Fruit fly (Drosophila melanogaster) whole organism, embryonic: ENCODE results near the gene dod.

ENCODE experiments used
- B-H1 ChIP-seq: fragments of 200-800 bp; sonication (Bioruptor generic); IDR thresholded peaks from 3 replicates; pipeline ENCODE4 v1.3.6; 2022; ENCODE audit warnings: missing biosample characterization, missing genetic modification characterization
- CG10366 ChIP-seq: fragments of 200-800 bp; sonication (Bioruptor generic); IDR thresholded peaks from 2 replicates; pipeline ENCODE4 v1.3.6; 2022; ENCODE audit warnings: missing biosample characterization, missing genetic modification characterization
- CG11398 ChIP-seq: fragments of 200-800 bp; sonication (Bioruptor generic); optimal IDR thresholded peaks from 2 replicates; lab custom pipeline; 2016; ENCODE audit warnings: missing biosample characterization, missing genetic modification characterization
- CG12071 ChIP-seq: fragments of 200-800 bp; sonication (Bioruptor generic); optimal IDR thresholded peaks from 3 replicates; lab custom pipeline; 2018; ENCODE audit warnings: missing biosample characterization, mild to moderate bottlenecking, missing genetic modification characterization
- CG13287 ChIP-seq: fragments of 200-800 bp; sonication (Bioruptor generic); IDR thresholded peaks from 2 replicates; pipeline ENCODE4 v1.3.6; 2022; ENCODE audit warnings: missing biosample characterization, missing genetic modification characterization; ENCODE audit not compliant: partially characterized antibody
- CG14050 ChIP-seq: fragments of 200-800 bp; sonication (Bioruptor generic); IDR thresholded peaks from 3 replicates; pipeline ENCODE4 v1.3.6; 2022; ENCODE audit warnings: missing biosample characterization, missing genetic modification characterization
- CG14441 ChIP-seq: fragments of 200-800 bp; sonication (Bioruptor generic); IDR thresholded peaks from 2 replicates; pipeline ENCODE4 v1.3.6; 2022; ENCODE audit warnings: missing biosample characterization, missing genetic modification characterization
- CG15011 ChIP-seq: fragments of 200-800 bp; sonication (Bioruptor generic); optimal IDR thresholded peaks from 3 replicates; lab custom pipeline; 2018; ENCODE audit warnings: missing biosample characterization, mild to moderate bottlenecking, missing genetic modification characterization
- CG15269 ChIP-seq: fragments of 200-800 bp; sonication (Bioruptor generic); optimal IDR thresholded peaks from 2 replicates; lab custom pipeline; 2018; ENCODE audit warnings: missing biosample characterization, mild to moderate bottlenecking, missing genetic modification characterization, moderate library complexity
- CG16815 ChIP-seq: fragments of 200-800 bp; sonication (Bioruptor generic); optimal IDR thresholded peaks from 3 replicates; lab custom pipeline; 2017; ENCODE audit warnings: missing biosample characterization, mild to moderate bottlenecking, missing genetic modification characterization
- CG17361 ChIP-seq: fragments of 200-800 bp; sonication (Bioruptor generic); IDR thresholded peaks from 3 replicates; pipeline ENCODE4 v1.3.6; 2022; ENCODE audit warnings: missing biosample characterization, missing genetic modification characterization
- CG17802 ChIP-seq: fragments of 200-800 bp; sonication (Bioruptor generic); optimal IDR thresholded peaks from 2 replicates; lab custom pipeline; 2018; ENCODE audit warnings: missing biosample characterization, mild to moderate bottlenecking, missing genetic modification characterization, moderate library complexity
- CG17829 ChIP-seq: fragments of 200-800 bp; optimal IDR thresholded peaks from 2 replicates; lab custom pipeline; 2019; ENCODE audit warnings: missing biosample characterization, mild to moderate bottlenecking, missing genetic modification characterization, moderate library complexity
- CG18764 ChIP-seq: fragments of 200-800 bp; sonication (Bioruptor generic); optimal IDR thresholded peaks from 3 replicates; lab custom pipeline; 2016; ENCODE audit warnings: missing biosample characterization, missing genetic modification characterization
- CG31441 ChIP-seq: fragments of 200-800 bp; sonication (Bioruptor generic); IDR thresholded peaks from 2 replicates; pipeline ENCODE4 v1.3.6; 2022; ENCODE audit warnings: missing biosample characterization, missing genetic modification characterization
- CG3163 ChIP-seq: fragments of 200-800 bp; sonication (Bioruptor generic); optimal IDR thresholded peaks from 3 replicates; lab custom pipeline; 2016; ENCODE audit warnings: missing biosample characterization, missing genetic modification characterization
- CG32532 ChIP-seq: fragments of 200-800 bp; sonication (Bioruptor generic); IDR thresholded peaks from 2 replicates; pipeline ENCODE4 v1.3.6; 2022; ENCODE audit warnings: missing biosample characterization, missing genetic modification characterization
- CG4707 ChIP-seq: fragments of 200-800 bp; sonication (Bioruptor generic); optimal IDR thresholded peaks from 2 replicates; lab custom pipeline; 2018; ENCODE audit warnings: missing biosample characterization, mild to moderate bottlenecking, missing genetic modification characterization, moderate library complexity
- CG4854 ChIP-seq: fragments of 200-800 bp; sonication (Bioruptor generic); optimal IDR thresholded peaks from 2 replicates; lab custom pipeline; 2016; ENCODE audit warnings: missing biosample characterization, missing genetic modification characterization, inconsistent platforms
- CG6272 ChIP-seq: fragments of 200-800 bp; sonication (Bioruptor generic); IDR thresholded peaks from 2 replicates; pipeline ENCODE4 v1.3.6; 2022; ENCODE audit warnings: missing biosample characterization, missing genetic modification characterization
- CG6813 ChIP-seq: fragments of 200-800 bp; sonication (Bioruptor generic); optimal IDR thresholded peaks from 2 replicates; lab custom pipeline; 2017; ENCODE audit warnings: missing biosample characterization, missing genetic modification characterization, mild to moderate bottlenecking, moderate library complexity, missing genetic modification reagents
- CG7357 ChIP-seq: fragments of 200-800 bp; sonication (Bioruptor generic); IDR thresholded peaks from 3 replicates; pipeline ENCODE4 v1.3.6; 2022; ENCODE audit warnings: missing biosample characterization, missing genetic modification characterization
- CG7786 ChIP-seq: fragments of 200-800 bp; sonication (Bioruptor generic); optimal IDR thresholded peaks from 2 replicates; lab custom pipeline; 2016; ENCODE audit warnings: missing biosample characterization, missing genetic modification characterization
- CG8924 ChIP-seq: fragments of 200-800 bp; optimal IDR thresholded peaks from 3 replicates; lab custom pipeline; 2019; ENCODE audit warnings: missing biosample characterization, mild to moderate bottlenecking, missing genetic modification characterization, moderate library complexity
- CG9609 ChIP-seq: fragments of 200-800 bp; sonication (Bioruptor generic); optimal IDR thresholded peaks from 3 replicates; lab custom pipeline; 2016; ENCODE audit warnings: missing biosample characterization, missing genetic modification characterization
- Dad ChIP-seq: fragments of 200-800 bp; sonication (Bioruptor generic); optimal IDR thresholded peaks from 3 replicates; lab custom pipeline; 2016; ENCODE audit warnings: missing biosample characterization, missing genetic modification characterization
- HLH4C ChIP-seq: fragments of 200-800 bp; sonication (Bioruptor generic); IDR thresholded peaks from 3 replicates; pipeline ENCODE4 v1.3.6; 2022; ENCODE audit warnings: missing biosample characterization, missing genetic modification characterization; ENCODE audit not compliant: partially characterized antibody
- Hr39 ChIP-seq: fragments of >200 bp; optimal IDR thresholded peaks from 2 replicates; lab custom pipeline; 2017
- Lim3 ChIP-seq: fragments of 200-800 bp; sonication (Bioruptor generic); IDR thresholded peaks from 2 replicates; pipeline ENCODE4 v1.3.6; 2022; ENCODE audit warnings: missing biosample characterization, missing genetic modification characterization
- Mes4 ChIP-seq: fragments of 200-800 bp; sonication (Bioruptor generic); optimal IDR thresholded peaks from 2 replicates; lab custom pipeline; 2016; ENCODE audit warnings: missing biosample characterization, missing genetic modification characterization
- NK7.1 ChIP-seq: fragments of 200-800 bp; sonication (Bioruptor generic); optimal IDR thresholded peaks from 3 replicates; lab custom pipeline; 2016; ENCODE audit warnings: missing biosample characterization, missing genetic modification characterization
- Nf-YB ChIP-seq: fragments of 200-800 bp; sonication (Bioruptor generic); optimal IDR thresholded peaks from 3 replicates; lab custom pipeline; 2019; ENCODE audit warnings: missing biosample characterization, mild to moderate bottlenecking, missing genetic modification characterization, moderate library complexity
- Taf1 ChIP-seq: fragments of 200-800 bp; sonication (Bioruptor generic); IDR thresholded peaks from 2 replicates; pipeline ENCODE4 v1.3.6; 2022; ENCODE audit warnings: missing biosample characterization, missing genetic modification characterization
- Trl ChIP-seq, 3 experiments: fragments of >200 bp in 2 of 3; fragments of 200-800 bp in 1 of 3; sonication (Bioruptor generic) in 1 of 3; optimal IDR thresholded peaks; 2 replicates in 1 of 3; 3 replicates in 2 of 3; lab custom pipeline; 2016 to 2017; ENCODE audit warnings: missing biosample characterization in 1 of 3, missing genetic modification characterization in 1 of 3
- ase ChIP-seq: fragments of 200-800 bp; sonication (Bioruptor generic); IDR thresholded peaks from 3 replicates; pipeline ENCODE4 v1.3.6; 2022; ENCODE audit warnings: missing biosample characterization, missing genetic modification characterization
- bowl ChIP-seq: fragments of 200-800 bp; sonication (Bioruptor generic); IDR thresholded peaks from 2 replicates; pipeline ENCODE4 v1.3.6; 2022; ENCODE audit warnings: missing biosample characterization, missing genetic modification characterization
- bsh ChIP-seq, 2 experiments: fragments of 200-800 bp; sonication (Bioruptor generic); optimal IDR thresholded peaks; 2 replicates each; lab custom pipeline; 2017 to 2018; ENCODE audit warnings: mild to moderate bottlenecking in 2 of 2, missing biosample characterization in 2 of 2, missing genetic modification characterization in 2 of 2, moderate library complexity in 1 of 2
- cato ChIP-seq: fragments of 200-800 bp; sonication (Bioruptor generic); optimal IDR thresholded peaks from 2 replicates; lab custom pipeline; 2016; ENCODE audit warnings: missing biosample characterization, missing genetic modification characterization, borderline replicate concordance
- cg ChIP-seq: fragments of 200-800 bp; sonication (Bioruptor generic); optimal IDR thresholded peaks from 3 replicates; lab custom pipeline; 2019; ENCODE audit warnings: missing biosample characterization, mild to moderate bottlenecking, missing genetic modification characterization, moderate library complexity
- ci ChIP-seq: fragments of 200-800 bp; sonication (Bioruptor generic); IDR thresholded peaks from 3 replicates; pipeline ENCODE4 v1.3.6; 2022; ENCODE audit warnings: missing biosample characterization, missing genetic modification characterization
- dmrt99B ChIP-seq: fragments of 200-800 bp; sonication (Bioruptor generic); optimal IDR thresholded peaks from 2 replicates; lab custom pipeline; 2018; ENCODE audit warnings: missing biosample characterization, mild to moderate bottlenecking, missing genetic modification characterization, moderate library complexity
- esg ChIP-seq: fragments of 200-800 bp; sonication (Bioruptor generic); conservative IDR thresholded peaks from 2 replicates; pipeline ENCODE4 v1.3.6; 2022; ENCODE audit warnings: missing biosample characterization, missing genetic modification characterization
- exex ChIP-seq: fragments of 200-800 bp; sonication (Bioruptor generic); optimal IDR thresholded peaks from 4 replicates; lab custom pipeline; 2018; ENCODE audit warnings: missing biosample characterization, mild to moderate bottlenecking, missing genetic modification characterization, moderate library complexity
- fd3F ChIP-seq: fragments of 200-800 bp; sonication (Bioruptor generic); optimal IDR thresholded peaks from 2 replicates; lab custom pipeline; 2018; ENCODE audit warnings: missing biosample characterization, mild to moderate bottlenecking, missing genetic modification characterization, moderate library complexity
- kah ChIP-seq: fragments of 200-800 bp; sonication (Bioruptor generic); optimal IDR thresholded peaks from 2 replicates; lab custom pipeline; 2018; ENCODE audit warnings: missing biosample characterization, mild to moderate bottlenecking, missing genetic modification characterization
- slp2 ChIP-seq: fragments of 200-800 bp; sonication (Bioruptor generic); optimal IDR thresholded peaks from 2 replicates; lab custom pipeline; 2016; ENCODE audit warnings: missing biosample characterization, missing genetic modification characterization
- so ChIP-seq: fragments of 200-800 bp; sonication (Bioruptor generic); IDR thresholded peaks from 3 replicates; pipeline ENCODE4 v1.3.6; 2022; ENCODE audit warnings: missing biosample characterization, missing genetic modification characterization
- tio ChIP-seq: fragments of 200-800 bp; sonication (Bioruptor generic); optimal IDR thresholded peaks from 2 replicates; lab custom pipeline; 2017; ENCODE audit warnings: missing biosample characterization, missing genetic modification characterization, inconsistent platforms
- vvl ChIP-seq: fragments of 200-800 bp; sonication (Bioruptor generic); IDR thresholded peaks from 2 replicates; pipeline ENCODE4 v1.3.6; 2022; ENCODE audit warnings: missing biosample characterization, missing genetic modification characterization

dod gene

DNA sequence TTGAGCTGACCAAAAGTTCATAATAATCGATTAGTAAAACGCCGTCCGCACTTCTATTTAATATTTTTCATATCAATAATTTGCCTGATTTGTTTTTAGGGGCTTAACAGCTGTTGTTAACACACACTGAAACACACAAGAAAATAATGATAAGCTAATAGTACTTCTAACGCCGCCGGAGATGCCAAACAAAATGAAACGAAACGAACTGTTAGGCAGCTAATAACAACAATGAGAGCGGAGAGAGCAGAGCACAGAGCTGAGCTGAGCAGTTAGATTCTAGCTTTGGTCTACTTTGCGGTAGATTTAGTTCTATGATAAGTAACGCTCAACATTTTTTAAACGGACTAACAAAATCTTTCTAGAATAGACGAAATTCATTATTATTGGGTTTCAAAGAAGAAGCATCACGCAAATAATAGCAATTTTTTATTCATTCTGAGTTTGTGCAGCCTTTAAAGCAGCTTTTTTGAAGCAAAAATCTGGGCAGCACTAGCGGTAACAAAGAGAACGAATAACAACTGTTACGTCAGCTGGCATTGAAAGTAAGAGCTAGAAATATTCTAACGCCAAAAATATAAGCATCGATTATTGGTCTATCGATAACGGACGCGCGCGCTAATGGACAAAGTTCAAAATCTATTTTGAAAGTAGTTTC, 38.5 kb upstream of the dod start, which contains the start of gene Abca3 (continued):
- TF ChIP-seq CG4707 (GFP tag; lab: Kevin White, UChicago) (no peak), CG8924 (tag; lab: Kevin White, UChicago) (peak; percentile 68), CG10366 (GFP tag; lab: Robert Waterston, UW) (peak; percentile 21; the same call in 1 of the 2 replicates), cato (GFP tag; lab: Kevin White, UChicago) (no peak), cg (GFP tag; lab: Kevin White, UChicago) (peak; percentile 63), Dad (GFP tag; lab: Kevin White, UChicago) (peak; percentile 32), exex (tag; lab: Kevin White, UChicago) (peak; percentile 97), CG18764 (peak; percentile 4), bowl (GFP tag; lab: Robert Waterston, UW) (no peak), Nf-YB (peak; percentile 18), CG17829 (tag; lab: Kevin White, UChicago) (peak; percentile 54), Lim3 (GFP tag; lab: Robert Waterston, UW) (no peak), HLH4C (no peak), ase (GFP tag; lab: Robert Waterston, UW) (no peak), CG13287 (GFP tag; lab: Robert Waterston, UW) (peak; percentile 34), Trl (optimal IDR thresholded peaks at IDR 0.05; lab: Kevin White, UChicago) (peak; percentile 63 to 89), Trl (GFP tag; optimal IDR thresholded peaks at IDR 0.05; lab: Kevin White, UChicago) (peak; percentile 68), CG14050 (GFP tag; lab: Robert Waterston, UW) (peak; percentile 49; the same call in 1 of the 3 replicates), esg (GFP tag; lab: Robert Waterston, UW) (peak; percentile 43; the same call in 1 of the 2 replicates), bsh (GFP tag; optimal IDR thresholded peaks at IDR 0.05; lab: Kevin White, UChicago) (peak in 1 of 2 experiments; percentile 44), CG4854 (GFP tag; lab: Kevin White, UChicago) (peak; percentile 17), tio (GFP tag; lab: Kevin White, UChicago) (no peak), CG6272 (no peak; the same call in 1 of the 2 replicates), CG12071 (GFP tag; lab: Kevin White, UChicago) (peak; percentile 42), Mes4 (GFP tag; lab: Kevin White, UChicago) (no peak), CG17361 (GFP tag; lab: Robert Waterston, UW) (peak; percentile 77), CG3163 (GFP tag; lab: Kevin White, UChicago) (peak; percentile 87), CG31441 (GFP tag; lab: Robert Waterston, UW) (peak; percentile 49), slp2 (no peak), so (GFP tag; lab: Robert Waterston, UW) (no peak), dmrt99B (tag; lab: Kevin White, UChicago) (no peak), ci (GFP tag; lab: Robert Waterston, UW) (no peak), CG7357 (GFP tag; lab: Robert Waterston, UW) (no peak), vvl (GFP tag; lab: Robert Waterston, UW) (no peak), CG9609 (peak; percentile 62), NK7.1 (GFP tag; lab: Kevin White, UChicago) (no peak), CG11398 (GFP tag; lab: Kevin White, UChicago) (no peak), Hr39 (no peak), CG17802 (no peak), CG15011 (GFP tag; lab: Kevin White, UChicago) (peak; percentile 10), B-H1 (GFP tag; lab: Robert Waterston, UW) (no peak), CG14441 (GFP tag; lab: Robert Waterston, UW) (no peak), Taf1 (GFP tag; lab: Robert Waterston, UW) (0 out of 2 replicates have a peak, but pooled peaks have one; percentile 19), fd3F (GFP tag; lab: Kevin White, UChicago) (peak; percentile 49), CG16815 (peak; percentile 4), CG7786 (GFP tag; lab: Kevin White, UChicago) (peak; percentile 55), CG6813 (GFP tag; lab: Kevin White, UChicago) (no peak), kah (peak; percentile 11), CG32532 (GFP tag; lab: Robert Waterston, UW) (peak; percentile 80; the same call in 1 of the 2 replicates), CG15269 (tag; lab: Kevin White, UChicago) (peak; percentile 69)
